Worm (Caenorhabditis elegans): ENCODE results near the gene msrp-5.

The msrp-5 gene

DNA sequence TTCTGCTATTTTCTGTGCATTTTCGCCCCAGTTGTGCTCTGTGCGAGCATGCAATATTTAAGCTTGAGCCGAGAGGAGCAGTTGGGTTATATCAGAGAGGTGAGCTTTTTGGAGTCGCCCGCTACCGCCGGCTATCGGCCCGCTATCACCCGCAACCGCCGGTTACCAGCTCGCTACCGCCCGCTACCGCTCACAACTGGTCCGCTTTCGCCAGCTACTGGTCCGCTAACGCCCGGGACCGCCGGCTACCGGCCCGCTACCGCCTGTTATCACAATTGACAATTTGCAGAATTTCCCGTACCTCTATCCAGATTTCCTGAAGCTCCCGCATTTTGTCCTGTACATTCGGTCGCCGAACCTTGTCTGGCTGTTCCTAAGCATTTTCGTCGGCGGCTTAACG, 11.7 kb downstream of the msrp-5 start:
- no peak for TF ChIP-seq lin-15B (tag; optimal IDR thresholded peaks at IDR 0.05)
- no peak for TF ChIP-seq nhr-237 (tag; optimal IDR thresholded peaks at IDR 0.05)
- no peak for TF ChIP-seq isw-1 (GFP tag; IDR thresholded peaks at IDR 0.05)
- TF ChIP-seq F16B12.6 (tag; optimal IDR thresholded peaks at IDR 0.05) = no peak
- TF ChIP-seq lin-39 (tag; optimal IDR thresholded peaks at IDR 0.05) = no peak
- no peak for TF ChIP-seq nhr-28 (tag; optimal IDR thresholded peaks at IDR 0.05)
- no peak for TF ChIP-seq ets-5 (GFP tag; IDR thresholded peaks at IDR 0.05)

DNA sequence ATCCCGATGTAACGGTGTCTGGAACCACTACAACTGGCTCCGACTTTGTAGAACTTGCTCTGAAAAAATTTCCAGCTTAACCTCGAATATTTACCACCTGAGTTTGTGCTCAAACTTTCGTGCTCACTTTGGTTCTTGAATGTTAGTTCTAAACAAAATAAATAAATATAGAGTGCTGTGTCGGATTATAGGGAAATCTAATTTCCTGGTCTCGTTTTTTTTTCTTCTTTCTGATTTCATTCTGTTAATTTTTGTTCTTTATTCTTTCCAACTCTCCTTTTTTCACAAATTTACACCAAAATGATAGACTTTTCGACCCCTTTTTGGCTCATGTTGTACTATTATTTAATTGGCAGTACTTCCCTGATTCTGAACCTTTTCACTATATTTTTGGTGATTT, 12.5 kb downstream of the msrp-5 start, which contains the start of gene sri-37:
Gene sri-37, plus strand, starts transcription at position 301 of the 400 bp plus-strand sequence.
- TF ChIP-seq nhr-19 (GFP tag; conservative IDR thresholded peaks at IDR 0.05) = no peak
- TF ChIP-seq sox-4 (tag; optimal IDR thresholded peaks at IDR 0.05) = no peak
- no peak for TF ChIP-seq efl-3 (GFP tag; optimal IDR thresholded peaks at IDR 0.05)
- TF ChIP-seq lin-39 (tag; optimal IDR thresholded peaks at IDR 0.05) = no peak
- TF ChIP-seq unc-130 (tag; optimal IDR thresholded peaks at IDR 0.05) = no peak
- TF ChIP-seq lir-3 (tag; optimal IDR thresholded peaks at IDR 0.05; ENCODE audit: poor library complexity) = no peak

DNA sequence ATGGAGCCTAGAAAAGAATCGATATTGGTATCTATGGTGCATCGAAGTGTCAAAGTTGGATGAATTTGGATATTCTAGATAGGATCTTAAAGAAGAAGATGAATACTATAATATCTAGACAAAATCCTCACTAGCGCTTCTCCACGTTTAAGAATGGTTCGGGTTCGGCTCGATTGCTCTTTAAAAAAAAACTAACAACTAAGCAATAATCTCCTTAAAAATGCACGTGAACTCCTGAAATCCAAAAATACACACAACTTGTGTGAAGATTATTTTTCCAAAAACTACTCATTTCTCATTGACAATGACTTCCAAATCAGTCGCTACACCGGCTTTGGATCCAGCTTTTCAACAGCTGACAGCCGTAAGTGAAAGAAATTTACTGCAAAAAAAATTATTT, 14.4 kb downstream of the msrp-5 start, which contains the start of gene D2062.1:
Gene D2062.1, plus strand, starts transcription at position 301 of the 400 bp plus-strand sequence.
- TF ChIP-seq mef-2 (tag; optimal IDR thresholded peaks at IDR 0.05) (no peak), dsc-1 (tag; optimal IDR thresholded peaks at IDR 0.05) (no peak), mab-9 (GFP tag; IDR thresholded peaks at IDR 0.05) (no peak), ets-5 (GFP tag; IDR thresholded peaks at IDR 0.05) (no peak), nhr-84 (tag; optimal IDR thresholded peaks at IDR 0.05) (no peak), elt-2 (tag; optimal IDR thresholded peaks at IDR 0.05) (no peak), ztf-11 (tag; optimal IDR thresholded peaks at IDR 0.05) (no peak), lin-14 (GFP tag; optimal IDR thresholded peaks at IDR 0.05) (no peak), nhr-71 (tag; optimal IDR thresholded peaks at IDR 0.05) (no peak), alr-1 (tag; optimal IDR thresholded peaks at IDR 0.05; ENCODE audit: borderline replicate concordance) (no peak), nhr-77 (tag; optimal IDR thresholded peaks at IDR 0.05) (no peak)

DNA sequence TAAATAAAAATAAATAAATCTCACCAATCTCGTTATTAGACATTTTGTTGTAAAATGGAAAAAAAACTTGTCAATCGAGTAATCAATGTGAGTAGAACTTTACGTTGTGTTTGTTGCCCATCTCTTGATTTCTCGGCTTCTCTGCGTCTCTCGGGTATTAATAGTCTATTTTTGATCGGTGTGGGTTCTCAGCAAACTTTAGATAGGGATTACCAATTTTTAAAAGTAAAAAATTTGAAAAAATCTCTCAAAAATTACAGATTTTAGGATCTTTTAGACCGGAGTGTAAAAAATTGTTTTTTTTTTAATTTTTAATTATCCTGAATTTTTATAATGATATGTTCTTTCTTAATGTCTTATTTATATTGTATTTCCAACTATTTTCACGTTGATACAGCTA, 20.6 kb downstream of the msrp-5 start, which contains the start of gene F22E5.21:
Gene F22E5.21, minus strand, starts transcription at position 101 of the 400 bp plus-strand sequence.
- no peak for TF ChIP-seq mef-2 (tag; optimal IDR thresholded peaks at IDR 0.05)
- TF ChIP-seq rnt-1 (tag; optimal IDR thresholded peaks at IDR 0.05) = no peak
- no peak for TF ChIP-seq C34B4.2 (tag; optimal IDR thresholded peaks at IDR 0.05)
- TF ChIP-seq elt-3 (tag; optimal IDR thresholded peaks at IDR 0.05) = no peak
- TF ChIP-seq nhr-237 (tag; optimal IDR thresholded peaks at IDR 0.05) = no peak
- no peak for TF ChIP-seq fkh-10 (GFP tag; optimal IDR thresholded peaks at IDR 0.05)
- TF ChIP-seq fkh-4 (tag; optimal IDR thresholded peaks at IDR 0.05; ENCODE audit: borderline replicate concordance) = no peak
- no peak for TF ChIP-seq pqm-1 (tag; optimal IDR thresholded peaks at IDR 0.05)
- no peak for TF ChIP-seq nhr-90 (tag; optimal IDR thresholded peaks at IDR 0.05; ENCODE audit: poor library complexity)

DNA sequence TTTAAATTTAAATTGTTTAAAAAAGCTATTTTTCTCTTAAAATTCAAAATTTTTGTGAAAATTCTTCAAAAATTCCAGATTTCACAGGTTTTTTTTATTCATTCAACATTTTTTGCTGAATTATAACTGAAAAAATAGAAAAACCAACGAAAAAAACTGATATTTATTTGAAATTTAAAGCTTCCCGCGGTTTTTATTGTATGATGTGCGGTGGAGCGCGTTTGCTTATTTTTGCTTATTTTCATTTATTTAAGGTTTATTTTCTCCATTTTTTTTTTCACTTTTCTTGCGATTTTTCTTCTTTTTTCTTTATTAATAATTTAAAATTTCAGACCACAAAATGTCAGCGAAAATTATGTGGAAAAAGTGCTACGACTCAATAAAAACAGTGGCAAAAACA, 21.3 kb downstream of the msrp-5 start, which contains the start of gene F22E5.9:
Gene F22E5.9, plus strand, starts transcription at position 327 of the 400 bp plus-strand sequence.
- TF ChIP-seq fos-1 (tag; optimal IDR thresholded peaks at IDR 0.05) (no peak), vab-15 (tag; optimal IDR thresholded peaks at IDR 0.05) (no peak), C16A3.4 (tag; optimal IDR thresholded peaks at IDR 0.05) (peak; percentile 16), swsn-7 (tag; optimal IDR thresholded peaks at IDR 0.05) (peak; percentile 17), pag-3 (tag; optimal IDR thresholded peaks at IDR 0.05; ENCODE audit: borderline replicate concordance, insufficient read depth) (no peak), snpc-4 (tag; optimal IDR thresholded peaks at IDR 0.05) (no peak), sup-37 (GFP tag; optimal IDR thresholded peaks at IDR 0.05) (no peak), nhr-20 (tag; optimal IDR thresholded peaks at IDR 0.05) (peak; percentile 25), nhr-84 (tag; optimal IDR thresholded peaks at IDR 0.05) (no peak), Y116A8C.19 (tag; optimal IDR thresholded peaks at IDR 0.05; ENCODE audit: borderline replicate concordance) (no peak), xbp-1 (tag; optimal IDR thresholded peaks at IDR 0.05) (peak; percentile 9), skn-1 (tag; optimal IDR thresholded peaks at IDR 0.05) (peak; percentile 57), egl-27 (tag; optimal IDR thresholded peaks at IDR 0.05) (no peak), unc-62 (GFP tag; optimal IDR thresholded peaks at IDR 0.05) (no peak), irx-1 (tag; optimal IDR thresholded peaks at IDR 0.05) (peak; percentile 4), unc-98 (GFP tag; IDR thresholded peaks at IDR 0.05) (no peak), ceh-8 (GFP tag; optimal IDR thresholded peaks at IDR 0.05) (no peak), blmp-1 (tag; optimal IDR thresholded peaks at IDR 0.05) (peak; percentile 13), elt-3 (tag; optimal IDR thresholded peaks at IDR 0.05) (no peak)
